Worm (Caenorhabditis elegans) whole organism, late embryonic: Measurements from ENCODE around the gene R04D3.3.

Experiments used
- C08G9.2 ChIP-seq: sonication (generic microtip); optimal IDR thresholded peaks from 2 replicates; lab custom pipeline; 2016; ENCODE audit warnings: mild to moderate bottlenecking, missing genetic modification characterization, moderate library complexity, missing compliant biosample characterization
- C38D4.7 ChIP-seq: fragments of 200-800 bp; sonication (Bioruptor generic); optimal IDR thresholded peaks from 2 replicates; lab custom pipeline; 2018; ENCODE audit warnings: mild to moderate bottlenecking, missing genetic modification characterization, moderate library complexity, missing compliant biosample characterization
- F13H6.1 ChIP-seq: sonication (generic microtip); optimal IDR thresholded peaks from 2 replicates; lab custom pipeline; 2016; ENCODE audit warnings: missing genetic modification characterization, missing compliant biosample characterization
- K09A11.1 ChIP-seq: sonication (generic microtip); optimal IDR thresholded peaks from 2 replicates; lab custom pipeline; 2017; ENCODE audit warnings: antibody characterized with exemption, mild to moderate bottlenecking, missing genetic modification characterization, missing compliant biosample characterization; ENCODE audit not compliant: insufficient read depth
- Y22D7AL.16 ChIP-seq: sonication (generic microtip); optimal IDR thresholded peaks from 2 replicates; lab custom pipeline; 2016; ENCODE audit warnings: missing genetic modification characterization, missing compliant biosample characterization
- ahr-1 ChIP-seq: sonication (generic microtip); optimal IDR thresholded peaks from 2 replicates; lab custom pipeline; 2016; ENCODE audit warnings: missing genetic modification characterization, missing compliant biosample characterization
- ama-1 ChIP-seq: fragments of 150-350 bp; optimal IDR thresholded peaks from 2 replicates; lab custom pipeline; 2014
- ceh-14 ChIP-seq: sonication (generic microtip); optimal IDR thresholded peaks from 2 replicates; lab custom pipeline; 2016; ENCODE audit warnings: missing genotype, missing genetic modification characterization, missing compliant biosample characterization
- ceh-18 ChIP-seq: sonication (generic microtip); optimal IDR thresholded peaks from 2 replicates; lab custom pipeline; 2016; ENCODE audit warnings: missing genetic modification characterization, missing compliant biosample characterization
- ceh-19 ChIP-seq: fragments of 200-800 bp; sonication (Bioruptor generic); optimal IDR thresholded peaks from 2 replicates; lab custom pipeline; 2018; ENCODE audit warnings: mild to moderate bottlenecking, missing genetic modification characterization, missing compliant biosample characterization
- ceh-22 ChIP-seq: sonication (generic microtip); optimal IDR thresholded peaks from 2 replicates; lab custom pipeline; 2017; ENCODE audit warnings: missing biosample characterization, missing genetic modification characterization
- ceh-24 ChIP-seq: sonication (generic microtip); optimal IDR thresholded peaks from 2 replicates; lab custom pipeline; 2016; ENCODE audit warnings: mild to moderate bottlenecking, missing genetic modification characterization, missing compliant biosample characterization
- ceh-31 ChIP-seq: sonication (generic microtip); optimal IDR thresholded peaks from 2 replicates; lab custom pipeline; 2016; ENCODE audit warnings: missing genetic modification characterization, missing compliant biosample characterization
- ceh-45 ChIP-seq: fragments of 200-800 bp; sonication (Bioruptor generic); IDR thresholded peaks from 2 replicates; pipeline ENCODE4 v1.3.6; 2022; ENCODE audit warnings: missing genetic modification reagents, missing genetic modification characterization, missing compliant biosample characterization
- ceh-48 ChIP-seq: sonication (generic microtip); optimal IDR thresholded peaks from 2 replicates; lab custom pipeline; 2016; ENCODE audit warnings: missing genetic modification characterization, inconsistent platforms, missing compliant biosample characterization
- ceh-6 ChIP-seq: fragments of 200-800 bp; sonication (Bioruptor generic); optimal IDR thresholded peaks from 2 replicates; lab custom pipeline; 2018; ENCODE audit warnings: mild to moderate bottlenecking, missing genetic modification characterization, missing compliant biosample characterization
- ceh-9 ChIP-seq: sonication (generic microtip); optimal IDR thresholded peaks from 2 replicates; lab custom pipeline; 2016; ENCODE audit warnings: mild to moderate bottlenecking, missing genetic modification characterization, inconsistent platforms, missing compliant biosample characterization
- che-1 ChIP-seq: sonication (generic microtip); optimal IDR thresholded peaks from 2 replicates; lab custom pipeline; 2016; ENCODE audit warnings: mild to moderate bottlenecking, missing genetic modification characterization, missing compliant biosample characterization
- dmd-4 ChIP-seq: sonication (generic microtip); optimal IDR thresholded peaks from 2 replicates; lab custom pipeline; 2016; ENCODE audit warnings: borderline replicate concordance, missing genetic modification characterization, missing compliant biosample characterization
- elt-2 ChIP-seq: sonication (generic microtip); optimal IDR thresholded peaks from 2 replicates; lab custom pipeline; 2016; ENCODE audit warnings: missing genetic modification reagents, missing genetic modification characterization, missing compliant biosample characterization
- elt-4 ChIP-seq: sonication (generic microtip); optimal IDR thresholded peaks from 2 replicates; lab custom pipeline; 2016; ENCODE audit warnings: missing genetic modification characterization, missing compliant biosample characterization
- ets-4 ChIP-seq: sonication (generic microtip); optimal IDR thresholded peaks from 2 replicates; lab custom pipeline; 2016; ENCODE audit warnings: missing genetic modification characterization, missing compliant biosample characterization
- fax-1 ChIP-seq: sonication (generic microtip); optimal IDR thresholded peaks from 2 replicates; lab custom pipeline; 2016; ENCODE audit warnings: missing genotype, missing genetic modification characterization, missing compliant biosample characterization
- fkh-10 ChIP-seq: fragments of 150-350 bp; optimal IDR thresholded peaks from 2 replicates; lab custom pipeline; 2014; ENCODE audit warnings: missing biosample characterization, missing genetic modification reagents, missing genetic modification characterization
- fkh-6 ChIP-seq: sonication (generic microtip); optimal IDR thresholded peaks from 2 replicates; lab custom pipeline; 2016; ENCODE audit warnings: missing genetic modification characterization, missing compliant biosample characterization
- gmeb-2 ChIP-seq: sonication (generic microtip); optimal IDR thresholded peaks from 2 replicates; lab custom pipeline; 2016; ENCODE audit warnings: missing genetic modification characterization, inconsistent platforms, missing compliant biosample characterization
- hlh-15 ChIP-seq: sonication (generic microtip); optimal IDR thresholded peaks from 2 replicates; lab custom pipeline; 2016; ENCODE audit warnings: missing genetic modification characterization, missing compliant biosample characterization
- hlh-30 ChIP-seq: sonication (generic microtip); optimal IDR thresholded peaks from 2 replicates; lab custom pipeline; 2017; ENCODE audit warnings: antibody characterized with exemption, missing genetic modification characterization, missing compliant biosample characterization; ENCODE audit not compliant: insufficient read depth
- hlh-6 ChIP-seq: sonication (generic microtip); optimal IDR thresholded peaks from 2 replicates; lab custom pipeline; 2016; ENCODE audit warnings: missing genotype, missing genetic modification characterization, missing compliant biosample characterization
- hlh-8 ChIP-seq: sonication (generic microtip); optimal IDR thresholded peaks from 2 replicates; lab custom pipeline; 2016; ENCODE audit warnings: missing genotype, missing genetic modification characterization, missing compliant biosample characterization
- lim-6 ChIP-seq: sonication (generic microtip); optimal IDR thresholded peaks from 2 replicates; lab custom pipeline; 2016; ENCODE audit warnings: missing genetic modification characterization, missing compliant biosample characterization
- madf-2 ChIP-seq: sonication (generic microtip); optimal IDR thresholded peaks from 2 replicates; lab custom pipeline; 2017; ENCODE audit warnings: missing genetic modification characterization, missing compliant biosample characterization
- mec-3 ChIP-seq: sonication (generic microtip); optimal IDR thresholded peaks from 2 replicates; lab custom pipeline; 2016; ENCODE audit warnings: borderline replicate concordance, missing genetic modification characterization, missing compliant biosample characterization
- nhr-232 ChIP-seq: sonication (generic microtip); optimal IDR thresholded peaks from 2 replicates; lab custom pipeline; 2016; ENCODE audit warnings: missing genetic modification characterization, missing compliant biosample characterization
- odd-2 ChIP-seq: sonication (generic microtip); optimal IDR thresholded peaks from 2 replicates; lab custom pipeline; 2017; ENCODE audit warnings: antibody characterized with exemption, mild to moderate bottlenecking, missing genetic modification characterization, missing compliant biosample characterization
- pag-3 ChIP-seq: sonication (generic microtip); optimal IDR thresholded peaks from 2 replicates; lab custom pipeline; 2016; ENCODE audit warnings: missing compliant biosample characterization, missing genetic modification characterization, borderline replicate concordance
- pat-9 ChIP-seq: fragments of 200-800 bp; sonication (Bioruptor generic); optimal IDR thresholded peaks from 2 replicates; lab custom pipeline; 2018; ENCODE audit warnings: mild to moderate bottlenecking, missing genetic modification characterization, moderate library complexity, missing compliant biosample characterization
- pha-2 ChIP-seq: sonication (generic microtip); optimal IDR thresholded peaks from 2 replicates; lab custom pipeline; 2017; ENCODE audit warnings: mild to moderate bottlenecking, missing genetic modification characterization, missing compliant biosample characterization
- pqm-1 ChIP-seq: sonication (generic microtip); optimal IDR thresholded peaks from 2 replicates; lab custom pipeline; 2016; ENCODE audit warnings: missing genetic modification characterization, missing compliant biosample characterization
- pros-1 ChIP-seq: fragments of 150-350 bp; optimal IDR thresholded peaks from 2 replicates; lab custom pipeline; 2014; ENCODE audit warnings: missing biosample characterization, missing genetic modification reagents, missing genetic modification characterization
- ref-2 ChIP-seq: sonication (generic microtip); optimal IDR thresholded peaks from 2 replicates; lab custom pipeline; 2016; ENCODE audit warnings: missing genetic modification characterization, missing compliant biosample characterization
- rnt-1 ChIP-seq: sonication (generic microtip); optimal IDR thresholded peaks from 2 replicates; lab custom pipeline; 2016; ENCODE audit warnings: missing genetic modification characterization, missing compliant biosample characterization
- tbx-7 ChIP-seq: sonication (generic microtip); optimal IDR thresholded peaks from 2 replicates; lab custom pipeline; 2016; ENCODE audit warnings: missing genotype, missing genetic modification characterization, missing compliant biosample characterization
- ttx-3 ChIP-seq: sonication (generic microtip); optimal IDR thresholded peaks from 2 replicates; lab custom pipeline; 2016; ENCODE audit warnings: missing genetic modification reagents, missing genetic modification characterization, missing compliant biosample characterization
- unc-42 ChIP-seq: sonication (generic microtip); optimal IDR thresholded peaks from 2 replicates; lab custom pipeline; 2016; ENCODE audit warnings: missing genotype, missing genetic modification characterization, missing compliant biosample characterization
- unc-86 ChIP-seq: sonication (generic microtip); optimal IDR thresholded peaks from 2 replicates; lab custom pipeline; 2016; ENCODE audit warnings: missing genetic modification characterization, missing compliant biosample characterization
- zip-5 ChIP-seq: sonication (generic microtip); optimal IDR thresholded peaks from 2 replicates; lab custom pipeline; 2016; ENCODE audit warnings: missing genetic modification characterization, missing compliant biosample characterization
- ztf-16 ChIP-seq: sonication (generic microtip); optimal IDR thresholded peaks from 2 replicates; lab custom pipeline; 2017; ENCODE audit warnings: missing genetic modification characterization, missing compliant biosample characterization

R04D3.3 gene

DNA sequence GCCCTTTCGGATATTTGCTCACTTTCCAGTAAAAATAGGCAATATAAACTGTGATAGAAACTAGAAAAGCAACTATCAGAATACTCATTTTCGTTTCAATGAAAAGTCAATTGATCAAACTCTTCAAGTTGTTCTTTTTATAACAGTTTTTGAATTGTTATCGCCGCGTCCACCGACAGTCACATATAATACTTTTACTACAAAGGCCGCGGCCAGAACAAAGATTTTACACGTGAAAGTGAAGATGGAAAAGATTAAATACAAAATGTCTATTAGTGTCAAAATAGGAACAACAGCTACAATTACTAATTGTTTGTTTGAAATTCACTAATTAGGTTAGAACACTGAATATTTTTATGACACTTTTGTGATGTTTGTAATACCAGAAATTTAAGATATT is 20.8 kb downstream of the R04D3.3 start, which contains the start of gene cyp-14A2:
Gene cyp-14A2 (minus strand): TSS at position 101 of the 400 bp plus-strand sequence.
- TF ChIP-seq Y22D7AL.16 (tag; lab: Kevin White, UChicago), result no peak
- TF ChIP-seq ceh-24, result no peak
- no peak for TF ChIP-seq hlh-8 (tag; lab: Kevin White, UChicago)

ce11 chrX:13267230-13267629 is 23.2 kb downstream of the R04D3.3 start, which contains the start of gene cyp-14A1:
cyp-14A1 (minus strand) TSS chrX:13267355.
- no peak for TF ChIP-seq lim-6 (tag; lab: Kevin White, UChicago)
- no peak for TF ChIP-seq hlh-30 (tag; lab: Kevin White, UChicago)
- no peak for TF ChIP-seq fkh-6 (tag; lab: Kevin White, UChicago)
- TF ChIP-seq nhr-232 (tag; lab: Kevin White, UChicago), result no peak
- TF ChIP-seq pros-1 (tag; lab: Kevin White, UChicago), result no peak
- TF ChIP-seq C08G9.2 (tag; lab: Kevin White, UChicago), result no peak
- no peak for TF ChIP-seq ztf-16

ce11 chrX:13264550-13264949 is 25.9 kb downstream of the R04D3.3 start:
- peak; percentile 65 for TF ChIP-seq ceh-31 (tag; lab: Kevin White, UChicago)
- peak; percentile 56 for TF ChIP-seq fax-1 (tag; lab: Kevin White, UChicago)
- no peak for TF ChIP-seq ceh-22
- TF ChIP-seq madf-2 (tag; lab: Kevin White, UChicago), result peak; percentile 70
- peak; percentile 73 for TF ChIP-seq ttx-3 (tag; lab: Kevin White, UChicago)
- peak; percentile 60 for TF ChIP-seq ceh-24
- peak; percentile 63 for TF ChIP-seq ceh-6 (GFP tag; lab: Kevin White, UChicago)
- TF ChIP-seq ceh-18 (tag; lab: Kevin White, UChicago), result peak; percentile 53
- peak; percentile 64 for TF ChIP-seq fkh-6 (tag; lab: Kevin White, UChicago)
- TF ChIP-seq mec-3 (tag; lab: Kevin White, UChicago), result no peak
- peak; percentile 25 for TF ChIP-seq ceh-9 (tag; lab: Kevin White, UChicago)
- peak; percentile 76 for TF ChIP-seq ceh-45 (GFP tag; lab: Robert Waterston, UW)
- TF ChIP-seq hlh-30 (tag; lab: Kevin White, UChicago), result peak; percentile 12
- TF ChIP-seq ahr-1 (tag; lab: Kevin White, UChicago), result peak; percentile 31
- TF ChIP-seq ceh-14 (tag; lab: Kevin White, UChicago), result peak; percentile 84
- peak; percentile 78 for TF ChIP-seq pat-9
- TF ChIP-seq hlh-6, result peak; percentile 83
- TF ChIP-seq ets-4 (tag; lab: Kevin White, UChicago), result peak; percentile 56
- no peak for TF ChIP-seq fkh-10 (GFP tag; lab: Kevin White, UChicago)
- TF ChIP-seq unc-42 (tag; lab: Kevin White, UChicago), result no peak
- peak; percentile 80 for TF ChIP-seq ref-2 (tag; lab: Kevin White, UChicago)
- TF ChIP-seq nhr-232 (tag; lab: Kevin White, UChicago), result peak; percentile 71
- peak; percentile 77 for TF ChIP-seq C38D4.7
- peak; percentile 10 for TF ChIP-seq rnt-1 (tag; lab: Kevin White, UChicago)
- TF ChIP-seq zip-5 (tag; lab: Kevin White, UChicago), result peak; percentile 43
- TF ChIP-seq che-1 (tag; lab: Kevin White, UChicago), result peak; percentile 74
- TF ChIP-seq elt-4 (tag; lab: Kevin White, UChicago), result no peak
- TF ChIP-seq odd-2, result no peak
- TF ChIP-seq K09A11.1 (tag; lab: Kevin White, UChicago), result no peak
- peak; percentile 57 for TF ChIP-seq ceh-48 (tag; lab: Kevin White, UChicago)
- TF ChIP-seq tbx-7 (tag; lab: Kevin White, UChicago), result peak; percentile 10
- TF ChIP-seq pros-1 (tag; lab: Kevin White, UChicago), result no peak
- no peak for TF ChIP-seq lim-6 (tag; lab: Kevin White, UChicago)
- peak; percentile 81 for TF ChIP-seq gmeb-2 (tag; lab: Kevin White, UChicago)
- TF ChIP-seq hlh-15 (tag; lab: Kevin White, UChicago), result peak; percentile 80
- TF ChIP-seq elt-2 (tag; lab: Kevin White, UChicago), result peak; percentile 69
- peak; percentile 47 for TF ChIP-seq pqm-1
- no peak for TF ChIP-seq pag-3 (tag; lab: Kevin White, UChicago)
- peak; percentile 86 for TF ChIP-seq ceh-19 (GFP tag; lab: Kevin White, UChicago)
- TF ChIP-seq ama-1 (lab: Kevin White, UChicago), result no peak
- TF ChIP-seq dmd-4 (tag; lab: Kevin White, UChicago), result peak; percentile 79
- peak; percentile 69 for TF ChIP-seq F13H6.1 (tag; lab: Kevin White, UChicago)
- peak; percentile 69 for TF ChIP-seq pha-2 (tag; lab: Kevin White, UChicago)
- TF ChIP-seq unc-86 (tag; lab: Kevin White, UChicago), result peak; percentile 78
